Fruit fly (Drosophila melanogaster) whole organism, wandering third instar larva: ENCODE measurements around the gene CG2701.

ENCODE experiments used
- CG32264 ChIP-seq: fragments of 200-800 bp; sonication (Bioruptor generic); optimal IDR thresholded peaks from 2 replicates; lab custom pipeline; 2016; ENCODE audit warnings: missing biosample characterization, missing genetic modification characterization
- CrebA ChIP-seq: fragments of 200-800 bp; sonication (Bioruptor generic); optimal IDR thresholded peaks from 2 replicates; lab custom pipeline; 2016; ENCODE audit warnings: missing biosample characterization, mild to moderate bottlenecking, missing genetic modification characterization, borderline replicate concordance
- Dfd ChIP-seq: fragments of >200 bp; optimal IDR thresholded peaks from 2 replicates; lab custom pipeline; 2017; ENCODE audit warnings: missing biosample characterization, missing genetic modification characterization
- Hr78 ChIP-seq: fragments of >200 bp; optimal IDR thresholded peaks from 2 replicates; lab custom pipeline; 2017; ENCODE audit warnings: missing biosample characterization, missing genetic modification characterization
- Hr83 ChIP-seq: fragments of 200-300 bp; sonication (Bioruptor generic); optimal IDR thresholded peaks from 2 replicates; lab custom pipeline; 2016; ENCODE audit warnings: missing biosample characterization, mild to moderate bottlenecking, missing genetic modification characterization, moderate library complexity; ENCODE audit not compliant: poor library complexity, severe bottlenecking
- Myc ChIP-seq: fragments of >200 bp; optimal IDR thresholded peaks from 2 replicates; lab custom pipeline; 2017
- OdsH ChIP-seq: fragments of 200-800 bp; sonication (Bioruptor generic); optimal IDR thresholded peaks from 2 replicates; lab custom pipeline; 2016; ENCODE audit warnings: missing biosample characterization, mild to moderate bottlenecking, missing genetic modification characterization
- Sp1 ChIP-seq: fragments of 200-800 bp; sonication (Bioruptor generic); optimal IDR thresholded peaks from 3 replicates; lab custom pipeline; 2019; ENCODE audit warnings: missing biosample characterization, mild to moderate bottlenecking, missing genetic modification characterization, moderate library complexity
- jim ChIP-seq: fragments of 175-275, 200-325 bp; sonication (Bioruptor generic); optimal IDR thresholded peaks from 2 replicates; lab custom pipeline; 2016; ENCODE audit warnings: missing biosample characterization, mild to moderate bottlenecking, missing genetic modification characterization
- lola ChIP-seq: fragments of >200 bp; optimal IDR thresholded peaks from 2 replicates; lab custom pipeline; 2017; ENCODE audit warnings: missing biosample characterization, missing genetic modification characterization
- pan ChIP-seq: fragments of >200 bp; optimal IDR thresholded peaks from 2 replicates; lab custom pipeline; 2017
- psq ChIP-seq: fragments of 200-800 bp; sonication (Bioruptor generic); optimal IDR thresholded peaks from 3 replicates; lab custom pipeline; 2017; ENCODE audit warnings: missing biosample characterization, mild to moderate bottlenecking, missing genetic modification characterization, moderate library complexity
- rgr ChIP-seq: fragments of 200-800 bp; sonication (Bioruptor generic); optimal IDR thresholded peaks from 3 replicates; lab custom pipeline; 2016; ENCODE audit warnings: missing biosample characterization, mild to moderate bottlenecking, missing genetic modification characterization

DNA sequence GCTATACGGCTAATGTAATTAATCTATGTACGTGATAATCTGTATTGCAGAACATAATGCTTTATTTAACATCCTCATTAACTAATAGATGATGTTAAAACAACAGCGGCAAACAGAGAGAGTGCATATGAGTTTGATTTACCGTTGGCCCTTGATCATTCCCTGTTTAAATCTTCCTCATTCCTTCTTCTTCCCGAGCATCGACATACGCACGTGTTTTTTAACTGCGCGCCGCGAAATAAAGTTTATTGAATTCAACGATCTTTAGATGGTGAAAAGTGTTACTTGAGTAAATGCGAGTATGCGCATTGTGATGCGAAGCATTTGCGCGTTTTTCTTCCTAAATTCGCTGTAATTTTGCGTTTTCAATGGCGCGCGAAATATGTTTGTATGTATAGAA lies 20.0 kb upstream of the CG2701 start, which contains the start of gene kirre:
- TF ChIP-seq pan (no peak), jim (GFP tag; lab: Kevin White, UChicago) (no peak), CrebA (GFP tag; lab: Kevin White, UChicago) (no peak), Sp1 (GFP tag; lab: Kevin White, UChicago) (no peak), Dfd (GFP tag; lab: Kevin White, UChicago) (no peak), lola (GFP tag; lab: Kevin White, UChicago) (no peak), Myc (no peak), psq (GFP tag; lab: Kevin White, UChicago) (no peak), Hr83 (GFP tag; lab: Kevin White, UChicago) (no peak), CG32264 (no peak), rgr (no peak), OdsH (no peak), Hr78 (no peak)
